Worm (Caenorhabditis elegans): ENCODE measurements around the gene F56F10.2.

DNA sequence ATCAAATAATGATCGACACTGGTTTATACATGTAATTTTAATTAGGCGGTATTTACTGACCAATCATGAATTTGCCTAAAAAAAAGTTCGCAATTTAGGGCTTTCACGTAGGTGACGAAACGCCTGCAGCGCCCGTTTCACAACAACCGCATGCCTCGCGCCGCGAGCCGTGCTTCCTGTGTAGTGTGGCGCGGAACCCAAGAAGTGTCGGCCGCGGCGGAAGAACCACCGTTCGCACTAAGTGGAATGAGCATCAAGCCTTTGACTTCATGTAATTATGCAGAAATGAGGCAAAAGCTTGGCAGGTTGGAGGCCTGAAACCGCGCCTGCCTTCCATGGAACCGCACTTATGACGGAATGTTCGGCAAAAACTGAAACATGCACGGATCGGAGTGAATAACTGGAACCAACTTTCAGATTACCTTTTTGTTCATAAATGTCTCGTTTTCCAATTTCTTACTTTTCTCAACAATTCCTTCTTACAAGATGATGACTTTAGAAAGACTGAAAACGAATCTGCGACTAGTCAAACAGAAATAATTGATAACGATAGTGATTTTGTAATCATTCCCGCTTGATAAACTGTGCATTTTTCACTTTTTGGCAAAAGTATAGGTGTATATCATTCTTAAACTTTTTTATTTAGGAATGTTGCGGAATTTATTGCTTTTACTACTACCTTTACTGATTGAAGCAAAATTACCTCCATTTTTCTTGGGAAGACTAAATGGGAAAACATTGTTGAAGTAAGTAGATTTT lies 12.7 kb downstream of the F56F10.2 start, which contains the start of gene F56F10.1:
- no peak for TF ChIP-seq snpc-4 (tag; optimal IDR thresholded peaks at IDR 0.05)
- TF ChIP-seq nhr-12 (tag; optimal IDR thresholded peaks at IDR 0.05) = no peak
- no peak for TF ChIP-seq pha-4 (tag; optimal IDR thresholded peaks at IDR 0.05)
- no peak for TF ChIP-seq unc-120 (tag; optimal IDR thresholded peaks at IDR 0.05; ENCODE audit: poor library complexity, severe bottlenecking)
- TF ChIP-seq lin-32 (GFP tag; optimal IDR thresholded peaks at IDR 0.05) = no peak

Measured in whole organism, mixed stage, embryonic.